Worm (Caenorhabditis elegans): ENCODE data around the gene R11A8.1.

- TF ChIP-seq lin-13 (tag; optimal IDR thresholded peaks at IDR 0.05) (no peak), sptf-1 (tag; optimal IDR thresholded peaks at IDR 0.05) (no peak), unc-39 (tag; optimal IDR thresholded peaks at IDR 0.05) (no peak), unc-62 (GFP tag; optimal IDR thresholded peaks at IDR 0.05) (no peak), flh-1 (GFP tag; optimal IDR thresholded peaks at IDR 0.05) (no peak)
These were observed 4.7 kb downstream of the R11A8.1 start, which contains the start of gene Y43C5B.2 for ce11 chrIV:10352243-10352642.
